Worm (Caenorhabditis elegans) whole organism, L1 larva: ENCODE measurements around the gene ZK666.8.

Experiments used
- C04F5.9 ChIP-seq: sonication (generic microtip); optimal IDR thresholded peaks from 2 replicates; lab custom pipeline; 2016; ENCODE audit warnings: missing genetic modification characterization, missing compliant biosample characterization
- ama-1 ChIP-seq: fragments of 150-350 bp; optimal IDR thresholded peaks from 2 replicates; lab custom pipeline; 2014
- blmp-1 ChIP-seq: fragments of 150-350 bp; optimal IDR thresholded peaks from 2 replicates; lab custom pipeline; 2014; ENCODE audit warnings: missing biosample characterization, missing genetic modification characterization
- ceh-82 ChIP-seq, 3 experiments: fragments of 150-350 bp in 1 of 3; sonication (generic microtip) in 2 of 3; optimal IDR thresholded peaks; 2 replicates each; lab custom pipeline; 2014 to 2017; ENCODE audit warnings: missing biosample characterization in 3 of 3, missing genetic modification characterization in 3 of 3
- ceh-90 ChIP-seq: sonication (generic microtip); optimal IDR thresholded peaks from 2 replicates; lab custom pipeline; 2016; ENCODE audit warnings: missing genetic modification characterization, missing compliant biosample characterization
- efl-1 ChIP-seq, 4 experiments: fragments of 150-350 bp; optimal IDR thresholded peaks in 3 of 4; peaks in 1 of 4; 1 replicate in 1 of 4; 2 replicates in 3 of 4; lab custom pipeline; 2014; ENCODE audit warnings: missing biosample characterization in 2 of 4, missing genetic modification characterization in 2 of 4, missing genetic modification reagents in 2 of 4
- efl-3 ChIP-seq: fragments of 200-800 bp; sonication (Bioruptor generic); optimal IDR thresholded peaks from 2 replicates; lab custom pipeline; 2018; ENCODE audit warnings: mild to moderate bottlenecking, missing genetic modification characterization, missing compliant biosample characterization
- elt-3 ChIP-seq, 6 experiments: fragments of 150-350 bp in 1 of 6; sonication (generic microtip); optimal IDR thresholded peaks; 2 replicates each; lab custom pipeline; 2017 to 2018; ENCODE audit warnings: missing biosample characterization in 6 of 6, missing genetic modification characterization in 6 of 6, inconsistent platforms in 1 of 6
- fkh-4 ChIP-seq: sonication (generic microtip); optimal IDR thresholded peaks from 2 replicates; lab custom pipeline; 2016; ENCODE audit warnings: missing compliant biosample characterization, missing genetic modification characterization, borderline replicate concordance
- hlh-17 ChIP-seq: fragments of 200-800 bp; sonication (Bioruptor generic); optimal IDR thresholded peaks from 2 replicates; lab custom pipeline; 2018; ENCODE audit warnings: missing genetic modification characterization, mild to moderate bottlenecking, missing compliant biosample characterization, moderate library complexity, borderline replicate concordance
- hpl-2 ChIP-seq: fragments of 150-350 bp; optimal IDR thresholded peaks from 2 replicates; lab custom pipeline; 2014; ENCODE audit warnings: missing biosample characterization, missing genetic modification reagents, missing genetic modification characterization
- irx-1 ChIP-seq: sonication (generic microtip); optimal IDR thresholded peaks from 2 replicates; lab custom pipeline; 2016; ENCODE audit warnings: missing genetic modification characterization, missing compliant biosample characterization
- jun-1 ChIP-seq: fragments of 150-350 bp; optimal IDR thresholded peaks from 2 replicates; lab custom pipeline; 2014; ENCODE audit warnings: missing biosample characterization, missing genetic modification reagents, missing genetic modification characterization
- lin-14 ChIP-seq: fragments of 200-800 bp; sonication (Bioruptor generic); optimal IDR thresholded peaks from 2 replicates; lab custom pipeline; 2018; ENCODE audit warnings: mild to moderate bottlenecking, missing genetic modification characterization, moderate library complexity, missing compliant biosample characterization
- lin-15B ChIP-seq: fragments of 150-350 bp; sonication (generic microtip); optimal IDR thresholded peaks from 3 replicates; lab custom pipeline; 2014; ENCODE audit warnings: missing biosample characterization, missing genetic modification characterization
- lin-35 ChIP-seq, 2 experiments: fragments of 150-350 bp; optimal IDR thresholded peaks; 2 replicates each; lab custom pipeline; 2014; ENCODE audit warnings: missing biosample characterization in 2 of 2, missing genetic modification characterization in 2 of 2, missing genetic modification reagents in 2 of 2
- lin-39 ChIP-seq: fragments of 150-350 bp; optimal IDR thresholded peaks from 2 replicates; lab custom pipeline; 2014; ENCODE audit warnings: missing biosample characterization, missing genetic modification reagents, missing genetic modification characterization
- lsy-2 ChIP-seq, 2 experiments: fragments of 150-350 bp; optimal IDR thresholded peaks; 2 replicates each; lab custom pipeline; 2014; ENCODE audit warnings: missing biosample characterization in 2 of 2, missing genetic modification characterization in 2 of 2
- mab-9 ChIP-seq: fragments of 200-800 bp; sonication (Bioruptor generic); IDR thresholded peaks from 2 replicates; pipeline ENCODE4 v1.3.6; 2022; ENCODE audit warnings: missing genetic modification reagents, missing genetic modification characterization, missing compliant biosample characterization
- mdl-1 ChIP-seq, 2 experiments: fragments of 150-350 bp; optimal IDR thresholded peaks; 2 replicates each; lab custom pipeline; 2014 to 2017; ENCODE audit warnings: missing biosample characterization in 2 of 2, missing genetic modification characterization in 2 of 2, inconsistent platforms in 1 of 2
- mef-2 ChIP-seq: fragments of 150-350 bp; optimal IDR thresholded peaks from 2 replicates; lab custom pipeline; 2014; ENCODE audit warnings: missing biosample characterization, missing genetic modification characterization
- mep-1 ChIP-seq: fragments of 150-350 bp; optimal IDR thresholded peaks from 2 replicates; lab custom pipeline; 2014; ENCODE audit warnings: missing biosample characterization, missing genetic modification characterization
- nhr-20 ChIP-seq: sonication (generic microtip); optimal IDR thresholded peaks from 2 replicates; lab custom pipeline; 2016; ENCODE audit warnings: mild to moderate bottlenecking, missing genetic modification characterization, missing compliant biosample characterization
- nhr-71 ChIP-seq: sonication (generic microtip); optimal IDR thresholded peaks from 2 replicates; lab custom pipeline; 2016; ENCODE audit warnings: mild to moderate bottlenecking, missing genetic modification characterization, moderate library complexity, missing compliant biosample characterization
- nhr-77 ChIP-seq: fragments of 150-350 bp; optimal IDR thresholded peaks from 2 replicates; lab custom pipeline; 2014; ENCODE audit warnings: missing biosample characterization, missing genetic modification characterization
- nhr-84 ChIP-seq: sonication (generic microtip); optimal IDR thresholded peaks from 2 replicates; lab custom pipeline; 2017; ENCODE audit warnings: missing biosample characterization, missing genetic modification characterization
- nhr-85 ChIP-seq: sonication (generic microtip); peaks from one replicate; lab custom pipeline; 2016; ENCODE audit warnings: missing genetic modification characterization, inconsistent platforms, missing compliant biosample characterization
- nhr-90 ChIP-seq: sonication (generic microtip); optimal IDR thresholded peaks from 2 replicates; lab custom pipeline; 2016; ENCODE audit warnings: mild to moderate bottlenecking, missing genetic modification characterization, missing compliant biosample characterization; ENCODE audit not compliant: poor library complexity
- pag-3 ChIP-seq: sonication (generic microtip); optimal IDR thresholded peaks from 2 replicates; lab custom pipeline; 2017; ENCODE audit warnings: missing genetic modification characterization, mild to moderate bottlenecking, missing compliant biosample characterization, antibody characterized with exemption, borderline replicate concordance; ENCODE audit not compliant: insufficient read depth
- rnt-1 ChIP-seq: sonication (generic microtip); optimal IDR thresholded peaks from 2 replicates; lab custom pipeline; 2016; ENCODE audit warnings: mild to moderate bottlenecking, missing genetic modification characterization, moderate library complexity, missing compliant biosample characterization
- skn-1 ChIP-seq: fragments of 150-350 bp; optimal IDR thresholded peaks from 2 replicates; lab custom pipeline; 2014; ENCODE audit warnings: missing biosample characterization, missing genetic modification characterization
- snu-23 ChIP-seq: sonication (generic microtip); optimal IDR thresholded peaks from 2 replicates; lab custom pipeline; 2016; ENCODE audit warnings: missing genetic modification characterization, missing compliant biosample characterization
- sptf-1 ChIP-seq: fragments of 150-350 bp; optimal IDR thresholded peaks from 2 replicates; lab custom pipeline; 2014; ENCODE audit warnings: missing biosample characterization, missing genetic modification characterization
- sup-37 ChIP-seq: fragments of 200-800 bp; sonication (Bioruptor generic); optimal IDR thresholded peaks from 2 replicates; lab custom pipeline; 2018; ENCODE audit warnings: mild to moderate bottlenecking, missing genetic modification characterization, missing compliant biosample characterization
- swsn-7 ChIP-seq: sonication (generic microtip); optimal IDR thresholded peaks from 2 replicates; lab custom pipeline; 2016; ENCODE audit warnings: missing genetic modification characterization, missing compliant biosample characterization
- tlp-1 ChIP-seq: fragments of 150-350 bp; optimal IDR thresholded peaks from 2 replicates; lab custom pipeline; 2014; ENCODE audit warnings: missing biosample characterization, missing genetic modification characterization
- unc-62 ChIP-seq: fragments of 150-350 bp; optimal IDR thresholded peaks from 2 replicates; lab custom pipeline; 2014; ENCODE audit warnings: missing biosample characterization, missing genetic modification reagents, missing genetic modification characterization
- vab-15 ChIP-seq: sonication (generic microtip); optimal IDR thresholded peaks from 2 replicates; lab custom pipeline; 2017; ENCODE audit warnings: missing genotype, mild to moderate bottlenecking, missing genetic modification characterization, missing compliant biosample characterization
- xbp-1 ChIP-seq: sonication (generic microtip); optimal IDR thresholded peaks from 2 replicates; lab custom pipeline; 2016; ENCODE audit warnings: missing genetic modification characterization, missing compliant biosample characterization
- ztf-11 ChIP-seq, 2 experiments: sonication (generic microtip); optimal IDR thresholded peaks; 2 replicates each; lab custom pipeline; 2016 to 2017; ENCODE audit warnings: missing genetic modification characterization in 2 of 2, missing biosample characterization in 1 of 2, missing compliant biosample characterization in 1 of 2

ZK666.8 gene

DNA sequence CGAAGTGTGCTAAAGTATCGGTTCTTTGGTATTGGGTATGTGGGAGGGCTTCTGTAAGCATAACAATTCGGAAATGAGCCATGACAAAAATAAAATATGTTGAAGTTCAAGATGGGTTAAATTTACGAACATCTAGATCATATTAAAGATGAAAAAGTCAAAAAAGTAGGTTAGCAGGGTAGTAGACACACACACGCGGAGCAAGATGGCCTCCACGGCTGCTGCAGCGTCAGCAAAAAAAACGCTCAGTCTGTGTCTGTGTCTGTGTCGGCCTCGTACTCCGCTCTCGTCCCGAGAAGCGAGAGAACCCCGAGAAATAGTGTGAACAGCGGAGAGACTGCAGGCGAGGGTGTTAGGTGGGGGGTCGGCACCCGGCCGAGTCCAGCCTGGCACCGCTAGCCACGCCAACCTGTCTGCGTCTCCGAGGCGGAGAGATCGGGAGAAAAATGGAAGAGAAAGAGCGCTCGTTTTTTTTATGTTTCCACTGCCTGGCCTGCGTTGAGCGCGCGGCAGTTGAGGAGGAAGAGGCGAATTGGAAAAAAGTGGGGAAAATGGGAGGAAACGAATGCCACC is 9.6 kb upstream of the ZK666.8 start, which contains the start of gene myrf-1 (continued):
- TF ChIP-seq nhr-84 (tag; lab: Kevin White, UChicago) (no peak), ceh-90 (tag; lab: Kevin White, UChicago) (no peak), vab-15 (tag; lab: Kevin White, UChicago) (no peak), ztf-11 (tag; optimal IDR thresholded peaks at IDR 0.05; lab: Kevin White, UChicago) (peak in 1 of 2 experiments; percentile 75), efl-3 (GFP tag; lab: Kevin White, UChicago) (peak; percentile 22), hpl-2 (GFP tag; lab: Kevin White, UChicago) (no peak), C04F5.9 (no peak), lin-39 (tag; lab: Kevin White, UChicago) (no peak), mep-1 (tag; lab: Kevin White, UChicago) (peak; percentile 73), tlp-1 (tag; lab: Kevin White, UChicago) (no peak), unc-62 (GFP tag; lab: Kevin White, UChicago) (no peak), hlh-17 (GFP tag; lab: Kevin White, UChicago) (no peak), sup-37 (GFP tag; lab: Kevin White, UChicago) (no peak)

DNA sequence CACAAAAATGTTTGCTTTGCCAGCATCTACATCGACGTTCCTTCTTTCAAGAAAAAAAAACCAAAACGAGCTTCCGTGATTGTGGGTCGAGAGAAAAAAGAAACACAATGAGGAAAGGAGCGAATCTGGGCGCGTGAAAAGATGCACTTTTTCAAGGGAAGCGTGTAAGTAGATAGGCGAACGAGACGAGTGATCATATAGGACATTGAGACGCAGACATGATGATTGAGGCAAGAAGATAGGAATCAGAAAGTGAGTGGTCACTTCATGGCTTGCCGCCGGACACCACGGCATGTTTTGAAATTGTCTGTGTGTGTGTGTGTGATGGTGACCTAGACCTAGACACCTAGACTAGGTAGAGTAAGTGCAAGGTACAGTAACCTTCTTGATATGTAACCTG is 8.6 kb upstream of the ZK666.8 start:
- TF ChIP-seq tlp-1 (tag; lab: Kevin White, UChicago) (no peak), lin-14 (GFP tag; lab: Kevin White, UChicago) (peak; percentile 92), mab-9 (GFP tag; lab: Robert Waterston, UW) (no peak), mef-2 (no peak), mdl-1 (tag; optimal IDR thresholded peaks at IDR 0.05; lab: Kevin White, UChicago) (peak in 1 of 2 experiments; percentile 65), lin-35 (GFP tag; optimal IDR thresholded peaks at IDR 0.05; lab: Kevin White, UChicago) (peak; percentile 20 to 31), nhr-20 (tag; lab: Kevin White, UChicago) (peak; percentile 61), nhr-77 (tag; lab: Kevin White, UChicago) (peak; percentile 11), nhr-85 (tag; lab: Kevin White, UChicago) (peak; percentile 94), swsn-7 (tag; lab: Kevin White, UChicago) (peak; percentile 22), ama-1 (lab: Kevin White, UChicago) (no peak), elt-3 (tag; optimal IDR thresholded peaks at IDR 0.05; lab: Kevin White, UChicago) (peak in 2 of 6 experiments; percentile 26 to 57), mep-1 (tag; lab: Kevin White, UChicago) (peak; percentile 62), efl-3 (GFP tag; lab: Kevin White, UChicago) (no peak), efl-1 (optimal IDR thresholded peaks at IDR 0.05; lab: Kevin White, UChicago) (peak; percentile 19 to 24), efl-1 (GFP tag; optimal IDR thresholded peaks at IDR 0.05 in 1 of 2; lab: Kevin White, UChicago) (no peak), nhr-71 (tag; lab: Kevin White, UChicago) (peak; percentile 58), nhr-90 (tag; lab: Kevin White, UChicago) (peak; percentile 1), ceh-82 (tag; optimal IDR thresholded peaks at IDR 0.05; lab: Kevin White, UChicago) (peak in 1 of 3 experiments; percentile 40), blmp-1 (tag; lab: Kevin White, UChicago) (peak; percentile 94), lsy-2 (tag; optimal IDR thresholded peaks at IDR 0.05; lab: Kevin White, UChicago) (peak; percentile 18 to 41), snu-23 (peak; percentile 59), fkh-4 (tag; lab: Kevin White, UChicago) (no peak), lin-15B (tag; lab: Kevin White, UChicago) (no peak), rnt-1 (tag; lab: Kevin White, UChicago) (peak; percentile 71), xbp-1 (tag; lab: Kevin White, UChicago) (peak; percentile 4), skn-1 (tag; lab: Kevin White, UChicago) (peak; percentile 8), irx-1 (tag; lab: Kevin White, UChicago) (peak; percentile 33)
- TF ChIP-seq, all 84 proteins: peak for 20

DNA sequence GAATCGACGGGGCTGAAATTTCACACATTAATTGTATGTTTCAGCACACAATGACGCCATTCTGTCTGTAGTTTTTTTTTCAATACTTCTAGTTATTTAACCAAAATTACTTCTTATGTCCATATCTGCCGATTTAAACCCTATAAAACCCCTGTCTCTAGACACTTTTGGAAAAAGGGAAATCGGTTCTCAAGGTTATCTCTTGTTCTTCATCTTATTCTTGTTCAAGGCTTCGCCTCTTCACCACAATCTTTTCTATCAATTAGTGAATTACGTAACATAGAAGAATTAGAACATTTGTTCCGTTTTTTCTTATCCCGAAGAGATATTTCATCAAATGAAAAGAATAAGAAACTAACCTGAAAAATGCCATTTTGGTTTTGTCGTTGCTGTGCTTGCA is 7.7 kb upstream of the ZK666.8 start:
- TF ChIP-seq nhr-20 (tag; lab: Kevin White, UChicago) (no peak), lin-14 (GFP tag; lab: Kevin White, UChicago) (no peak), blmp-1 (tag; lab: Kevin White, UChicago) (peak; percentile 85), pag-3 (no peak), nhr-71 (tag; lab: Kevin White, UChicago) (no peak), jun-1 (tag; lab: Kevin White, UChicago) (no peak), sptf-1 (tag; lab: Kevin White, UChicago) (no peak)
